Fruit fly (Drosophila melanogaster): ENCODE measurements around the gene CG4558.
A peak's percentile ranks its signal among the peaks of the same experiment; 100 is the strongest.

Gene CG4558

DNA sequence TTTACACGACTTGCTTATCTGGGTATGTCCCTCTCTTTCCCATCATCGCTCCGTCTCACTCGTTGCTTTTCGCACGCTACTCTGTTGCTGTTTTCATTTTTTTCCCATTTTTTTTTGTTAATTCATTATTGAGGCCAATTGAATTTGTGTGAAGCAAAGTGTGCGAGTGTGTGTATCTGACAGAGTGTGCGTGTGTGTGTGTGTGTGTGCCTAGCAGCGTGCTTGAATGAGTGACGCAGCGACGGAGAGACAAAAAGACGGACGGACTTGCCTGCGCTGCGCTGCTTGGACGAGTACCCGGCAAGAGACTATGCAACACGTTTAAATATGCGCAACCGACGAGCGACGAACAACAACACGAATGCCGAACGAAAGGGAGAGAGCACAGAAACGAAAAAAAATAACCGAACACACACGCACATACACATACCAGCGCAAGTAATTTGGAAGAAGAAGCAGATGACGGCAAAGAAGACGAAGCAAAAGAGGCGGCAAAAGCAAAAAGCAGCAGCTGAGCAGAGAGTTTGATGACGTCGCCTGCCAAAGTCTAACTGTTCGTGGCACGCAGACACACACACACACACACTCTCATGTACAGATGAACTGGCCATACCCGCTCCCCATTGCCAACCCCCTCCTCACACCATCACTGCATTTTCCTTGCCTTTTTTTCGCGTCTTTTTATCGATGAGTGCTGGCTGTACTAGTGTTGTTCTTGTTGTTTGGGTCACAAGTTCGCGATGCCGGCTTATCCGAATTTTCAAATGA, 13.1 kb downstream of the CG4558 start (continued):
- TF ChIP-seq Hsf (GFP tag; optimal IDR thresholded peaks at IDR 0.05) (no peak), CG7987 (GFP tag; optimal IDR thresholded peaks at IDR 0.05) (peak; percentile 24), scrt (GFP tag; optimal IDR thresholded peaks at IDR 0.05) (peak; percentile 34), tio (GFP tag; optimal IDR thresholded peaks at IDR 0.05) (no peak), Deaf1 (tag; optimal IDR thresholded peaks at IDR 0.05) (peak; percentile 99), dpn (GFP tag; optimal IDR thresholded peaks at IDR 0.05) (no peak), vvl (GFP tag; IDR thresholded peaks at IDR 0.05) (peak; percentile 45; the same call in 1 of the 2 replicates), CG1233 (GFP tag; optimal IDR thresholded peaks at IDR 0.05) (peak; percentile 100), CG10267 (tag; optimal IDR thresholded peaks at IDR 0.05) (no peak), rib (GFP tag; IDR thresholded peaks at IDR 0.05) (peak; percentile 53; the same call in 1 of the 2 replicates), CG34224 (GFP tag; IDR thresholded peaks at IDR 0.05; ENCODE audit: partially characterized antibody) (peak; percentile 34; the same call in 1 of the 3 replicates), CG11696 (GFP tag; IDR thresholded peaks at IDR 0.05) (no peak), ara (GFP tag; IDR thresholded peaks at IDR 0.05) (no peak), CG13894 (tag; optimal IDR thresholded peaks at IDR 0.05) (peak; percentile 70), sima (GFP tag; optimal IDR thresholded peaks at IDR 0.05) (no peak), chinmo (GFP tag; IDR thresholded peaks at IDR 0.05; ENCODE audit: partially characterized antibody) (peak; percentile 98), CG18262 (tag; optimal IDR thresholded peaks at IDR 0.05) (no peak), Asciz (GFP tag; optimal IDR thresholded peaks at IDR 0.05) (no peak), CG12104 (GFP tag; optimal IDR thresholded peaks at IDR 0.05) (no peak), NfI (GFP tag; optimal IDR thresholded peaks at IDR 0.05) (no peak), croc (GFP tag; conservative IDR thresholded peaks at IDR 0.05) (no peak), nau (GFP tag; optimal IDR thresholded peaks at IDR 0.05) (no peak), CG12942 (GFP tag; optimal IDR thresholded peaks at IDR 0.05) (no peak), CG13624 (GFP tag; optimal IDR thresholded peaks at IDR 0.05) (peak; percentile 3), p53 (GFP tag; optimal IDR thresholded peaks at IDR 0.05) (no peak), CG4730 (GFP tag; IDR thresholded peaks at IDR 0.05) (no peak), Elba2 (GFP tag; optimal IDR thresholded peaks at IDR 0.05) (no peak), pzg (GFP tag; optimal IDR thresholded peaks at IDR 0.05) (no peak), YL-1 (GFP tag; optimal IDR thresholded peaks at IDR 0.05) (no peak), Trl (optimal IDR thresholded peaks at IDR 0.05) (peak; percentile 7 to 52), Trl (GFP tag; optimal IDR thresholded peaks at IDR 0.05) (no peak), CG17186 (GFP tag; optimal IDR thresholded peaks at IDR 0.05) (no peak), Nf-YC (tag; optimal IDR thresholded peaks at IDR 0.05) (no peak), CG17385 (GFP tag; optimal IDR thresholded peaks at IDR 0.05) (peak; percentile 88), CG1647 (GFP tag; optimal IDR thresholded peaks at IDR 0.05) (no peak), hbn (GFP tag; IDR thresholded peaks at IDR 0.05; ENCODE audit: partially characterized antibody) (0 out of 2 replicates have a peak, but pooled peaks have one; percentile 25), CG9876 (GFP tag; optimal IDR thresholded peaks at IDR 0.05) (no peak), wor (GFP tag; IDR thresholded peaks at IDR 0.05) (no peak), CG33213 (GFP tag; optimal IDR thresholded peaks at IDR 0.05) (no peak), Sry-β (GFP tag; optimal IDR thresholded peaks at IDR 0.05) (no peak), CG17568 (GFP tag; optimal IDR thresholded peaks at IDR 0.05) (no peak), CG14441 (GFP tag; IDR thresholded peaks at IDR 0.05) (peak; percentile 43; the same call in 1 of the 2 replicates), eyg (GFP tag; optimal IDR thresholded peaks at IDR 0.05) (no peak), CG34422 (GFP tag; IDR thresholded peaks at IDR 0.05) (no peak), dmrt11E (tag; optimal IDR thresholded peaks at IDR 0.05) (no peak), sob (GFP tag; IDR thresholded peaks at IDR 0.05) (no peak), sens (GFP tag) (no peak), CG10321 (GFP tag; IDR thresholded peaks at IDR 0.05) (peak; percentile 49; the same call in 1 of the 2 replicates), Dip3 (GFP tag; optimal IDR thresholded peaks at IDR 0.05) (no peak), Optix (GFP tag; IDR thresholded peaks at IDR 0.05) (0 out of 3 replicates have a peak, but pooled peaks have one; percentile 64)

All from whole organism, embryonic.